Worm (Caenorhabditis elegans) whole organism, L4 larva: Measurements from ENCODE around the gene F45D3.4.

Experiments
- F44E2.7 ChIP-seq: fragments of 200-800 bp; sonication (Bioruptor generic); IDR thresholded peaks from 2 replicates; pipeline ENCODE4 v2.1.2; 2022; ENCODE audit warnings: missing genetic modification characterization, missing compliant biosample characterization
- T20F7.1 ChIP-seq: fragments of 200-800 bp; sonication (Bioruptor generic); optimal IDR thresholded peaks from 2 replicates; lab custom pipeline; 2018; ENCODE audit warnings: mild to moderate bottlenecking, missing genetic modification characterization, missing compliant biosample characterization
- T26A8.4 ChIP-seq: fragments of 200-800 bp; sonication (Bioruptor generic); IDR thresholded peaks from 2 replicates; pipeline ENCODE4 v1.3.6; 2022; ENCODE audit warnings: missing genetic modification characterization, missing compliant biosample characterization
- Y105C5A.15 ChIP-seq: fragments of 200-800 bp; sonication (Bioruptor generic); IDR thresholded peaks from 2 replicates; pipeline ENCODE4 v1.3.6; 2022; ENCODE audit warnings: missing genetic modification characterization, missing compliant biosample characterization
- Y75B8A.6 ChIP-seq: fragments of 200-800 bp; sonication (Bioruptor generic); IDR thresholded peaks from 2 replicates; pipeline ENCODE4 v1.3.6; 2022; ENCODE audit warnings: missing genetic modification reagents, missing genetic modification characterization, missing compliant biosample characterization
- aha-1 ChIP-seq: fragments of 150-350 bp; peaks from one replicate; lab custom pipeline; 2014; ENCODE audit warnings: missing biosample characterization, missing genetic modification characterization
- ama-1 ChIP-seq: fragments of 150-350 bp; optimal IDR thresholded peaks from 2 replicates; lab custom pipeline; 2014; ENCODE audit warnings: inconsistent platforms, mixed read lengths
- ces-1 ChIP-seq: fragments of 150-350 bp; sonication (generic microtip); optimal IDR thresholded peaks from 4 replicates; lab custom pipeline; 2014; ENCODE audit warnings: missing biosample characterization, missing genetic modification reagents, missing genetic modification characterization
- dmd-6 ChIP-seq: fragments of 200-800 bp; sonication (Bioruptor generic); IDR thresholded peaks from 2 replicates; pipeline ENCODE4 v1.3.6; 2022; ENCODE audit warnings: missing genetic modification reagents, missing genetic modification characterization, missing compliant biosample characterization
- dmd-8 ChIP-seq: fragments of 200-800 bp; sonication (Bioruptor generic); IDR thresholded peaks from 2 replicates; pipeline ENCODE4 v1.3.6; 2022; ENCODE audit warnings: missing genetic modification characterization, missing compliant biosample characterization
- dmd-9 ChIP-seq: fragments of 200-800 bp; sonication (Bioruptor generic); IDR thresholded peaks from 2 replicates; pipeline ENCODE4 v1.3.6; 2022; ENCODE audit warnings: missing genetic modification reagents, missing genetic modification characterization, missing compliant biosample characterization
- duxl-1 ChIP-seq: sonication (generic microtip); optimal IDR thresholded peaks from 2 replicates; lab custom pipeline; 2016; ENCODE audit warnings: mild to moderate bottlenecking, missing genetic modification characterization, moderate library complexity, missing compliant biosample characterization; ENCODE audit not compliant: poor library complexity
- egl-43 ChIP-seq: fragments of 200-800 bp; sonication (Bioruptor generic); IDR thresholded peaks from 2 replicates; pipeline ENCODE4 v1.3.6; 2022; ENCODE audit warnings: missing genetic modification reagents, missing genetic modification characterization, missing compliant biosample characterization
- fos-1 ChIP-seq: fragments of 150-350 bp; optimal IDR thresholded peaks from 2 replicates; lab custom pipeline; 2014; ENCODE audit warnings: missing biosample characterization, missing genetic modification characterization
- gei-8 ChIP-seq: fragments of 200-800 bp; sonication (Bioruptor generic); optimal IDR thresholded peaks from 2 replicates; lab custom pipeline; 2018; ENCODE audit warnings: mild to moderate bottlenecking, missing genetic modification characterization, missing compliant biosample characterization
- hif-1 ChIP-seq, 2 experiments: sonication (generic microtip); optimal IDR thresholded peaks; 2 replicates each; lab custom pipeline; 2016 to 2017; ENCODE audit warnings: missing compliant biosample characterization in 2 of 2, missing genetic modification characterization in 2 of 2, missing genetic modification reagents in 2 of 2, missing genotype in 2 of 2, mild to moderate bottlenecking in 1 of 2
- jun-1 ChIP-seq: fragments of 150-350 bp; optimal IDR thresholded peaks from 2 replicates; lab custom pipeline; 2014; ENCODE audit warnings: missing biosample characterization, missing genetic modification reagents, missing genetic modification characterization
- lim-7 ChIP-seq: fragments of 200-800 bp; sonication (Bioruptor generic); IDR thresholded peaks from 2 replicates; pipeline ENCODE4 v1.3.6; 2022; ENCODE audit warnings: missing genetic modification characterization, missing compliant biosample characterization
- lin-29 ChIP-seq: fragments of 200-800 bp; sonication (Bioruptor generic); IDR thresholded peaks from 2 replicates; pipeline ENCODE4 v1.3.6; 2022; ENCODE audit warnings: missing genetic modification reagents, missing genetic modification characterization, missing compliant biosample characterization
- lin-38 ChIP-seq: fragments of 200-800 bp; sonication (Bioruptor generic); IDR thresholded peaks from 2 replicates; pipeline ENCODE4 v1.3.6; 2022; ENCODE audit warnings: missing genetic modification reagents, missing genetic modification characterization, missing compliant biosample characterization
- lin-39 ChIP-seq: fragments of 150-350 bp; optimal IDR thresholded peaks from 2 replicates; lab custom pipeline; 2014; ENCODE audit warnings: missing biosample characterization, missing genetic modification reagents, missing genetic modification characterization
- lir-3 ChIP-seq: sonication (generic microtip); optimal IDR thresholded peaks from 2 replicates; lab custom pipeline; 2016; ENCODE audit warnings: mild to moderate bottlenecking, missing genetic modification characterization, missing compliant biosample characterization
- mdl-1 ChIP-seq, 2 experiments: fragments of 150-350 bp in 1 of 2; sonication (generic microtip) in 1 of 2; optimal IDR thresholded peaks; 2 replicates each; lab custom pipeline; 2014 to 2017; ENCODE audit warnings: missing biosample characterization in 2 of 2, missing genetic modification characterization in 2 of 2
- mdt-29 ChIP-seq: fragments of 200-800 bp; sonication (Bioruptor generic); IDR thresholded peaks from 2 replicates; pipeline ENCODE4 v1.3.6; 2022; ENCODE audit warnings: missing genetic modification reagents, missing genetic modification characterization, missing compliant biosample characterization
- mep-1 ChIP-seq: fragments of 150-350 bp; sonication (generic microtip); optimal IDR thresholded peaks from 3 replicates; lab custom pipeline; 2014; ENCODE audit warnings: missing biosample characterization, missing genetic modification characterization
- mes-2 ChIP-seq: sonication (generic microtip); optimal IDR thresholded peaks from 2 replicates; lab custom pipeline; 2016; ENCODE audit warnings: missing genotype, mild to moderate bottlenecking, missing genetic modification characterization, missing compliant biosample characterization; ENCODE audit not compliant: poor library complexity, severe bottlenecking
- mxl-3 ChIP-seq: fragments of 200-800 bp; sonication (Bioruptor generic); optimal IDR thresholded peaks from 2 replicates; lab custom pipeline; 2018; ENCODE audit warnings: mild to moderate bottlenecking, missing genetic modification characterization, missing compliant biosample characterization
- nhr-10 ChIP-seq: fragments of 150-350 bp; optimal IDR thresholded peaks from 2 replicates; lab custom pipeline; 2014; ENCODE audit warnings: missing biosample characterization, missing genetic modification characterization
- nhr-111 ChIP-seq: fragments of 200-800 bp; sonication (Bioruptor generic); optimal IDR thresholded peaks from 2 replicates; lab custom pipeline; 2018; ENCODE audit warnings: mild to moderate bottlenecking, missing genetic modification characterization, missing compliant biosample characterization
- nhr-237 ChIP-seq: sonication (generic microtip); optimal IDR thresholded peaks from 2 replicates; lab custom pipeline; 2017; ENCODE audit warnings: missing biosample characterization, missing genetic modification characterization
- nhr-25 ChIP-seq: sonication (generic microtip); optimal IDR thresholded peaks from 2 replicates; lab custom pipeline; 2017; ENCODE audit warnings: missing genetic modification characterization, mild to moderate bottlenecking, missing compliant biosample characterization, antibody characterized with exemption, moderate library complexity, borderline replicate concordance; ENCODE audit not compliant: insufficient read depth
- nhr-42 ChIP-seq: fragments of 200-800 bp; sonication (Bioruptor generic); IDR thresholded peaks from 2 replicates; pipeline ENCODE4 v1.3.6; 2022; ENCODE audit warnings: missing genetic modification characterization, missing compliant biosample characterization
- nhr-6 ChIP-seq: fragments of 150-350 bp; optimal IDR thresholded peaks from 2 replicates; lab custom pipeline; 2014; ENCODE audit warnings: missing biosample characterization, missing genetic modification characterization
- nhr-76 ChIP-seq: fragments of 150-350 bp; optimal IDR thresholded peaks from 2 replicates; lab custom pipeline; 2014; ENCODE audit warnings: missing biosample characterization, missing genetic modification characterization
- php-3 ChIP-seq: fragments of 200-800 bp; sonication (Bioruptor generic); IDR thresholded peaks from 2 replicates; pipeline ENCODE4 v1.3.6; 2022; ENCODE audit warnings: missing genetic modification reagents, missing genetic modification characterization, missing compliant biosample characterization
- rbr-2 ChIP-seq: sonication (generic microtip); optimal IDR thresholded peaks from 2 replicates; lab custom pipeline; 2016; ENCODE audit warnings: missing genotype, missing genetic modification characterization, missing compliant biosample characterization
- sdz-12 ChIP-seq: fragments of 200-800 bp; sonication (Bioruptor generic); optimal IDR thresholded peaks from 2 replicates; lab custom pipeline; 2018; ENCODE audit warnings: mild to moderate bottlenecking, missing genetic modification characterization, missing compliant biosample characterization
- set-16 ChIP-seq: fragments of 200-800 bp; sonication (Bioruptor generic); IDR thresholded peaks from 2 replicates; pipeline ENCODE4 v1.3.6; 2022; ENCODE audit warnings: missing genetic modification reagents, missing genetic modification characterization, missing compliant biosample characterization
- spr-1 ChIP-seq: sonication (generic microtip); optimal IDR thresholded peaks from 2 replicates; lab custom pipeline; 2016; ENCODE audit warnings: mild to moderate bottlenecking, missing genetic modification characterization, missing compliant biosample characterization
- spr-3 ChIP-seq: fragments of 200-800 bp; sonication (Bioruptor generic); optimal IDR thresholded peaks from 2 replicates; lab custom pipeline; 2018; ENCODE audit warnings: mild to moderate bottlenecking, missing genetic modification characterization, missing compliant biosample characterization
- unc-62 ChIP-seq, 3 experiments: fragments of 150-350 bp in 1 of 3; sonication (generic microtip); optimal IDR thresholded peaks in 2 of 3; peaks in 1 of 3; 1 replicate in 1 of 3; 2 replicates in 2 of 3; lab custom pipeline; 2014 to 2017; ENCODE audit warnings: missing biosample characterization in 3 of 3, missing genetic modification characterization in 3 of 3, missing genetic modification reagents in 3 of 3, missing genotype in 1 of 3
- zag-1 ChIP-seq: fragments of 150-350 bp; optimal IDR thresholded peaks from 2 replicates; lab custom pipeline; 2014; ENCODE audit warnings: missing biosample characterization, missing genetic modification characterization
- zfp-2 ChIP-seq: sonication (generic microtip); optimal IDR thresholded peaks from 2 replicates; lab custom pipeline; 2016; ENCODE audit warnings: mild to moderate bottlenecking, missing genetic modification characterization, missing compliant biosample characterization
- zfp-3 ChIP-seq: fragments of 200-800 bp; sonication (Bioruptor generic); conservative IDR thresholded peaks from 2 replicates; pipeline ENCODE4 v1.3.6; 2022; ENCODE audit warnings: missing genetic modification reagents, missing genetic modification characterization, missing compliant biosample characterization
- ztf-11 ChIP-seq: fragments of 150-350 bp; optimal IDR thresholded peaks from 2 replicates; lab custom pipeline; 2014; ENCODE audit warnings: missing biosample characterization, missing genetic modification characterization

The F45D3.4 gene

ce11 chrV:12550036-12550626 lies 2.9 kb downstream of the F45D3.4 start, which contains the start of gene F45D3.3 (continued):
- TF ChIP-seq mdl-1 (tag; optimal IDR thresholded peaks at IDR 0.05; lab: Kevin White, UChicago) (peak; percentile 18 to 58), mes-2 (tag; lab: Kevin White, UChicago) (no peak), ztf-11 (tag; lab: Kevin White, UChicago) (no peak), nhr-76 (tag; lab: Kevin White, UChicago) (no peak), Y105C5A.15 (GFP tag; lab: Robert Waterston, UW) (no peak), rbr-2 (tag; lab: Kevin White, UChicago) (no peak), php-3 (GFP tag; lab: Robert Waterston, UW) (0 out of 2 replicates have a peak, but pooled peaks have one; percentile 31), Y75B8A.6 (GFP tag; lab: Robert Waterston, UW) (no peak), nhr-111 (no peak), dmd-6 (GFP tag; lab: Robert Waterston, UW) (no peak), fos-1 (tag; lab: Kevin White, UChicago) (no peak), lir-3 (tag; lab: Kevin White, UChicago) (no peak), ces-1 (GFP tag; lab: Kevin White, UChicago) (no peak), zfp-3 (no peak), egl-43 (GFP tag; lab: Robert Waterston, UW) (no peak), T26A8.4 (no peak), gei-8 (GFP tag; lab: Kevin White, UChicago) (no peak), duxl-1 (tag; lab: Kevin White, UChicago) (no peak)
- TF ChIP-seq, all 104 proteins: peak for 7

ce11 chrV:12549604-12550003 lies 3.4 kb downstream of the F45D3.4 start:
- TF ChIP-seq nhr-10 (tag; lab: Kevin White, UChicago) (no peak), aha-1 (tag; lab: Kevin White, UChicago) (peak; percentile 68), lin-39 (tag; lab: Kevin White, UChicago) (no peak), nhr-25 (tag; lab: Kevin White, UChicago) (no peak), lim-7 (GFP tag; lab: Robert Waterston, UW) (0 out of 2 replicates have a peak, but pooled peaks have one; percentile 20), lir-3 (tag; lab: Kevin White, UChicago) (no peak), ama-1 (lab: Kevin White, UChicago) (peak; percentile 71), gei-8 (GFP tag; lab: Kevin White, UChicago) (no peak), dmd-9 (GFP tag; lab: Robert Waterston, UW) (no peak), unc-62 (GFP tag; optimal IDR thresholded peaks at IDR 0.05 in 1 of 2; lab: Kevin White, UChicago) (peak in 1 of 2 experiments; percentile 39), unc-62 (tag; optimal IDR thresholded peaks at IDR 0.05; lab: Kevin White, UChicago) (no peak), nhr-6 (peak; percentile 29), egl-43 (GFP tag; lab: Robert Waterston, UW) (0 out of 2 replicates have a peak, but pooled peaks have one; percentile 26), spr-3 (GFP tag; lab: Kevin White, UChicago) (peak; percentile 18)

DNA sequence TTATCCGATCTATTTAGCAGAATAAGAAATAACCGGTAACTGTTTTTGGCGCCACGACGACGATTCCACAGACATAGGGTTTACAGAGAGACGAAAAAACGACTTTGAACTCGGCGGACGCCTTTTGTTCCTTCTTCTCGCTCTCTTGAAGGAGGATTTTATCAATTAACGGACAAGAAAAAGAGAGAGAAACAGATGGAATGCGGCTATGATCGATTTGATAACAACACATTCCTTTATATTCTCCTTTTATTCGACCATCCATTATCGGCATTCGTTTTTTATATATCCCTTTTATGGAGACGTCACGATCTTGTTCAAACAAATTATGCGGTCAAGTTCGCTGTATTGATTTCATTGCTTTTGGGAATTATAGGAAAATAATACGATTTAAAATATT lies 4.2 kb downstream of the F45D3.4 start:
- TF ChIP-seq lir-3 (tag; lab: Kevin White, UChicago), result no peak
- TF ChIP-seq mep-1, result peak; percentile 14
- no peak for TF ChIP-seq F44E2.7
- no peak for TF ChIP-seq mdt-29
- no peak for TF ChIP-seq nhr-237 (tag; lab: Kevin White, UChicago)
- no peak for TF ChIP-seq nhr-42 (GFP tag; lab: Robert Waterston, UW)
- TF ChIP-seq duxl-1 (tag; lab: Kevin White, UChicago), result no peak
- TF ChIP-seq zfp-2 (tag; lab: Kevin White, UChicago), result no peak
- no peak for TF ChIP-seq dmd-8
- no peak for TF ChIP-seq php-3 (GFP tag; lab: Robert Waterston, UW)
- no peak for TF ChIP-seq unc-62 (GFP tag; optimal IDR thresholded peaks at IDR 0.05 in 1 of 2; lab: Kevin White, UChicago)
- no peak for TF ChIP-seq unc-62 (tag; optimal IDR thresholded peaks at IDR 0.05; lab: Kevin White, UChicago)
- no peak for TF ChIP-seq mes-2 (tag; lab: Kevin White, UChicago)
- no peak for TF ChIP-seq sdz-12 (GFP tag; lab: Kevin White, UChicago)
- TF ChIP-seq mxl-3 (GFP tag; lab: Kevin White, UChicago), result peak; percentile 11
- TF ChIP-seq lin-29 (GFP tag; lab: Robert Waterston, UW), result no peak
- peak; percentile 90 for TF ChIP-seq T26A8.4
- TF ChIP-seq hif-1 (tag; optimal IDR thresholded peaks at IDR 0.05; lab: Kevin White, UChicago), result no peak
- TF ChIP-seq jun-1 (tag; lab: Kevin White, UChicago), result no peak
- peak; percentile 87 for TF ChIP-seq ama-1 (lab: Kevin White, UChicago)
- TF ChIP-seq set-16 (GFP tag; lab: Robert Waterston, UW), result no peak
- no peak for TF ChIP-seq spr-1 (tag; lab: Kevin White, UChicago)
- TF ChIP-seq zag-1 (tag; lab: Kevin White, UChicago), result no peak
- no peak for TF ChIP-seq spr-3 (GFP tag; lab: Kevin White, UChicago)
- no peak for TF ChIP-seq T20F7.1 (GFP tag; lab: Kevin White, UChicago)
- TF ChIP-seq lin-38 (GFP tag; lab: Robert Waterston, UW), result no peak
